Fruit fly (Drosophila melanogaster) whole organism, prepupa: ENCODE results near the gene CG14721.

Experiments
- CG11294 ChIP-seq: fragments of 200-800 bp; sonication (Bioruptor generic); IDR thresholded peaks from 2 replicates; pipeline ENCODE4 v1.3.6; 2022; ENCODE audit warnings: missing biosample characterization, missing genetic modification characterization
- Eip78C ChIP-seq: fragments of 200-800 bp; sonication (Bioruptor generic); peaks from one replicate; lab custom pipeline; 2016; ENCODE audit warnings: missing biosample characterization, missing genetic modification characterization
- Lpt ChIP-seq: fragments of 200-800 bp; sonication (Bioruptor generic); optimal IDR thresholded peaks from 3 replicates; lab custom pipeline; 2016; ENCODE audit warnings: missing biosample characterization, missing genetic modification characterization
- OdsH ChIP-seq: fragments of 200-800 bp; sonication (Bioruptor generic); optimal IDR thresholded peaks from 3 replicates; lab custom pipeline; 2016; ENCODE audit warnings: missing biosample characterization, missing genetic modification characterization
- svp ChIP-seq: fragments of 200-800 bp; sonication (Bioruptor generic); peaks from one replicate; lab custom pipeline; 2016; ENCODE audit warnings: missing biosample characterization, missing genetic modification characterization

- TF ChIP-seq CG11294 (no peak), Eip78C (GFP tag; lab: Kevin White, UChicago) (peak; percentile 9), Lpt (GFP tag; lab: Kevin White, UChicago) (no peak), OdsH (GFP tag; lab: Kevin White, UChicago) (no peak), svp (GFP tag; lab: Kevin White, UChicago) (no peak)
Measured at dm6 chr3R:11690857-11691471, 44.3 kb upstream of the CG14721 start.
